Worm (Caenorhabditis elegans): ENCODE measurements around the gene str-130.

DNA sequence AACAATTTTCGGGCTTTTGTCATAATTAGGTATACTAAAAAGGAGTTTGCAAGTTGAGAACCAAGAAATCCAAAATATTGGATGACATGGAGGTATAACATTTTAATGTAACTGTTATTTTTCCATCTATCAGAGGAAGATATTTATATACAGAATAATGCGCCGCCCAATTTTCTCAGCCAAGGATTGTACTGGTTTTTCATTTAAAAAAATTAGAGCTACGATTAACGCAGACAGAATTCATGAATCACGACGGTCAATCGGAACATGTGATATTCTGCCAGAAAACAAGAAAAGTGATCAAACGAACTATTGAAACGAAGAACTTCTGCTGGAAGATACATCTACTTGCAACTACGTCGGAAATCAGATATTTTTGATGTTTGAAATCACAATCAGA is 7.7 kb upstream of the str-130 start, which contains the start of gene str-145:
- TF ChIP-seq skn-1 (tag; optimal IDR thresholded peaks at IDR 0.05): no peak
- no peak for TF ChIP-seq nhr-11 (tag; optimal IDR thresholded peaks at IDR 0.05)
- TF ChIP-seq blmp-1 (tag; optimal IDR thresholded peaks at IDR 0.05; ENCODE audit: insufficient read depth): no peak
